Worm (Caenorhabditis elegans): ENCODE results near the gene T24H10.5.

ce11 chrII:9054604-9055003 lies 46.3 kb upstream of the T24H10.5 start, which contains the start of gene chmp-7:
- TF ChIP-seq ama-1 (optimal IDR thresholded peaks at IDR 0.05) (no peak), sea-1 (GFP tag; conservative IDR thresholded peaks at IDR 0.05) (no peak), flt-1 (GFP tag; IDR thresholded peaks at IDR 0.05) (no peak), tbx-37 (GFP tag; conservative IDR thresholded peaks at IDR 0.05) (no peak), aly-1 (tag; optimal IDR thresholded peaks at IDR 0.05) (no peak), tbx-11 (GFP tag; IDR thresholded peaks at IDR 0.05) (no peak), hnd-1 (tag; optimal IDR thresholded peaks at IDR 0.05) (no peak), ceh-36 (tag; optimal IDR thresholded peaks at IDR 0.05) (no peak), B0310.2 (tag; optimal IDR thresholded peaks at IDR 0.05) (no peak), hmg-4 (GFP tag; optimal IDR thresholded peaks at IDR 0.05) (peak; percentile 50), ceh-13 (GFP tag; optimal IDR thresholded peaks at IDR 0.05) (no peak), hmbx-1 (tag; optimal IDR thresholded peaks at IDR 0.05) (no peak), pes-1 (GFP tag; IDR thresholded peaks at IDR 0.05) (no peak), scrt-1 (GFP tag; IDR thresholded peaks at IDR 0.05) (peak; percentile 66; the same call in 1 of the 2 replicates)

Data from whole organism, early embryonic.